Worm (Caenorhabditis elegans) whole organism, midembryonic: Measurements from ENCODE around the gene F38B6.2.
A peak's percentile ranks its signal among the peaks of the same experiment; 100 is the strongest.

Experiments
- T22C8.4 ChIP-seq: fragments of 200-800 bp; sonication (Bioruptor generic); IDR thresholded peaks from 2 replicates; pipeline ENCODE4 v1.3.6; 2022; ENCODE audit warnings: missing genetic modification characterization, missing compliant biosample characterization
- cog-1 ChIP-seq: sonication (generic microtip); optimal IDR thresholded peaks from 2 replicates; lab custom pipeline; 2016; ENCODE audit warnings: missing genetic modification characterization, missing compliant biosample characterization
- flt-1 ChIP-seq: fragments of 200-800 bp; sonication (Bioruptor generic); IDR thresholded peaks from 2 replicates; pipeline ENCODE4 v1.3.6; 2022; ENCODE audit warnings: missing genetic modification characterization, missing compliant biosample characterization
- klf-2 ChIP-seq: fragments of 200-800 bp; sonication (Bioruptor generic); conservative IDR thresholded peaks from 2 replicates; pipeline ENCODE4 v1.3.6; 2022; ENCODE audit warnings: missing genetic modification reagents, missing genetic modification characterization, missing compliant biosample characterization
- med-1 ChIP-seq: sonication (generic microtip); optimal IDR thresholded peaks from 2 replicates; lab custom pipeline; 2017; ENCODE audit warnings: missing genetic modification characterization, mild to moderate bottlenecking, missing compliant biosample characterization, antibody characterized with exemption, missing genetic modification reagents; ENCODE audit not compliant: insufficient read depth
- ref-1 ChIP-seq: fragments of 200-800 bp; sonication (Bioruptor generic); conservative IDR thresholded peaks from 2 replicates; pipeline ENCODE4 v1.3.6; 2022; ENCODE audit warnings: missing genetic modification reagents, missing genetic modification characterization, missing compliant biosample characterization
- tab-1 ChIP-seq: fragments of 200-800 bp; sonication (Bioruptor generic); IDR thresholded peaks from 2 replicates; pipeline ENCODE4 v1.3.6; 2022; ENCODE audit warnings: missing genetic modification characterization, missing compliant biosample characterization
- ztf-23 ChIP-seq: fragments of 200-800 bp; sonication (Bioruptor generic); IDR thresholded peaks from 2 replicates; pipeline ENCODE4 v1.3.6; 2022; ENCODE audit warnings: missing genetic modification reagents, missing genetic modification characterization, missing compliant biosample characterization
- ztf-29 ChIP-seq: fragments of 200-800 bp; sonication (Bioruptor generic); IDR thresholded peaks from 2 replicates; pipeline ENCODE4 v1.3.6; 2022; ENCODE audit warnings: missing genetic modification reagents, missing genetic modification characterization, missing compliant biosample characterization

Gene F38B6.2

DNA sequence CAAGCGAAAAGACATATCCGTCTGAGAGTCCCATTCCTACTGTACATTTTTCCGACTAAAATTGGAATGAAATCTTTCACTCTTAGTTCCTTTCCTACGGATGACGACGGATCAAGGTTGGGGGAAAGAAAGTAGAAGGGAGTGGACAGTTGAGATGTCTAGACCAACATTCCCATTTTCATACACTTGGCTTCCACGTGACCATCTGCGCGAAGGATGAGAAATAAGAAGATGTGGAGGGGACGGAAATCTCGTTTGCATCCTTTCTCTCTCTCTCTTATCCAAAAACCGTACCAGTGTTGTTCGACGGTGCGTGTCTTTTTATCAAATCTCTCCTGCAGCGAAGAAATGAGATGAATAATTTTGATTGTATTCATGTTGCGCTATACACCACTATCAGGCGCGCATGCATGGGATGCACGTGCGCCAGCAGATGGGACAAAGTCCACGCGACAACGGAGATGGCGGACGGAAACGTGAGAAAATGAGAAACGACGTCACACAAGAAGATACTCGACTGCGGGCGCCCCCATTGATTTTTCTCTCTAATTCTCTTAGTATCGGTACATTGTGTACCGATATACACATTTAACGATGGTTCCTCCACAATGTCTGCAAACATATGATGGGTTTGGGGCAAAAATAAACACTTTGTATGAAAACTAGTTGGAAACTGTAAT, 39.1 kb downstream of the F38B6.2 start:
- peak; percentile 64 for TF ChIP-seq cog-1 (tag; lab: Kevin White, UChicago)
- no peak for TF ChIP-seq ztf-23

- no peak for TF ChIP-seq tab-1 (GFP tag; lab: Robert Waterston, UW)
- no peak for TF ChIP-seq klf-2 (GFP tag; lab: Robert Waterston, UW)
- TF ChIP-seq T22C8.4 (GFP tag; lab: Robert Waterston, UW) = no peak
These were observed 40.2 kb downstream of the F38B6.2 start for ce11 chrX:6738535-6738934.

DNA sequence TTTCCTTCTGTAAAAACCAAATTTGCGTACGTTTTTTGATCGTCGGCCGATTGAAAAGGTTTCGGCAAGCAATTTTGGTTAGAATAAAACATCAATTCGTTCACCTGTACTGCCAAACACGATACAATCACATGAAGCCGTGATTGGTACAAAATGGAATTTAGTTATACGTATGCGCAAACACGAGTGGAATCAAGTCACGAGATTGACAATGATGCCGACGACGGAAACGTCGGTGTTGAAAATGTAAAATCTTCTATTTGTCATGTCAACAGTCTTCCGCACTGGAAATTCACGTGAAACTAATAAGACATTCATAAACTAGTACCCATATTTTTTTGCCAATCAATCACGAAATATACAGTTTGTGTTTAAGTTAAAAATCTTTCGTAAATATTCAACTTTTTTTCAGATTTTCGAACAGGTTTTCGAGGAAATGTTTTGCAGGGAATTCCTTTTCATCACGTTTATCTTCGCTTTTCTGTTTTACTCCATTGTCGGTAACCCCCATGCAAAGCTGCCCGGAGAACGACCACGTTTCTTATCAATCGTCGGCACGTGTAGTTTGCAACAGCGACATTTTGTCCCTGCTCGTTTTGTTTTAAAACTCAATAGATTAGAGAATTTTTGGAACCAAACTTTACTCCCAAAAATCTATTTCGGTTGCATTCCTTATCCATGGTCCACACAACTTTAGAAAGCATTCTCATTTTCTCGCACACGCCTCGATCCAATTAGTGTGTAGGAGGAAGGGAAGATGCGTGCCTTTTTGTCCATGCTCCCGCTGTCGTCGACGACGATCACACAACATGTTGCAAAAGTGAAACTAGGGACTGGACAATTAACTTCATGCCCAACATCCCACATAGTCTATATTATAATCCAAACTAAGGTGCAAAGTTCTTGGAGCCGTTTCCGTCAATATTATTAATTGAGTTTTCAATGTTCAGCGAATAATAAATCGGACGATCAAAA, 41.0 kb downstream of the F38B6.2 start:
- TF ChIP-seq tab-1 (GFP tag; lab: Robert Waterston, UW) (no peak), flt-1 (no peak), ztf-23 (no peak), klf-2 (GFP tag; lab: Robert Waterston, UW) (no peak), cog-1 (tag; lab: Kevin White, UChicago) (no peak), T22C8.4 (GFP tag; lab: Robert Waterston, UW) (no peak), med-1 (GFP tag; lab: Kevin White, UChicago) (no peak), ref-1 (GFP tag; lab: Robert Waterston, UW) (no peak), ztf-29 (GFP tag; lab: Robert Waterston, UW) (no peak)

DNA sequence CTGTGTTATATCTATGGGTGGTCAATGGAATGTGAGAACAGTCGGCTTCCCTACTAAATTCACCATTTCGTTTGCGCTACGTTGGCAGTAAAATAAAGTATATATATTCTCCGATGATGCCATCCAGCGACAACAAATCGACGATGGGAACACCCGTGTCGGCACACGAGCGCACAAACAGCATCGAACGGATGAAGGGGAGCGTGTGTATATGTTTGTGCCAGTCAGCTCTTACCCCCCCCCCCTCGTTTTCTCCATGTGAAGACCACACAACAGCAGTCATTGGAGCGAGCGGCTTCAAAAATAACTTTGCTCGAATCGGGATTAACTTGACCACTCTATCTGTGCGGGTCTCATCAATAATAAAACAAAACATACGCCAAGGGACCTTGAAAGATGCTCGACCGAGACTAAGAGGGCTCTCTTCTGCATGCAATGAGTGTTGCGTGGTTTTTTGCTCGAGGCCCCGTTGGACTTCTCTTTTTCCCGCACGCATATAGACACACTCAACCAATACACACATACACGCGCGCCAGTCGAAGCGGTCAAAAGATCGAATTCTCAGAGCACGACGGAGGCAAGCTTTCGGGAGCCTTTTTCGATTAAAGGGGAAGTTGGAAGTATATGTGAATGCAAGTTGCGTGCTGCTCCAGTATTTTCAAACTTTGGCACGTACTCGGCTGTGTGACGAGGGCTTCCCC, 42.1 kb downstream of the F38B6.2 start:
- no peak for TF ChIP-seq cog-1 (tag; lab: Kevin White, UChicago)
- no peak for TF ChIP-seq flt-1
- no peak for TF ChIP-seq tab-1 (GFP tag; lab: Robert Waterston, UW)
- no peak for TF ChIP-seq klf-2 (GFP tag; lab: Robert Waterston, UW)
- TF ChIP-seq med-1 (GFP tag; lab: Kevin White, UChicago) = no peak
- TF ChIP-seq ztf-29 (GFP tag; lab: Robert Waterston, UW) = no peak
- TF ChIP-seq ref-1 (GFP tag; lab: Robert Waterston, UW) = no peak
- no peak for TF ChIP-seq ztf-23
- TF ChIP-seq T22C8.4 (GFP tag; lab: Robert Waterston, UW) = no peak

- no peak for TF ChIP-seq ztf-23
These were observed 42.6 kb downstream of the F38B6.2 start for ce11 chrX:6740983-6741365.

- no peak for TF ChIP-seq ztf-29 (GFP tag; lab: Robert Waterston, UW)
- TF ChIP-seq T22C8.4 (GFP tag; lab: Robert Waterston, UW) = no peak
- TF ChIP-seq flt-1 = no peak
These were observed 43.2 kb downstream of the F38B6.2 start for ce11 chrX:6741532-6741931.

DNA sequence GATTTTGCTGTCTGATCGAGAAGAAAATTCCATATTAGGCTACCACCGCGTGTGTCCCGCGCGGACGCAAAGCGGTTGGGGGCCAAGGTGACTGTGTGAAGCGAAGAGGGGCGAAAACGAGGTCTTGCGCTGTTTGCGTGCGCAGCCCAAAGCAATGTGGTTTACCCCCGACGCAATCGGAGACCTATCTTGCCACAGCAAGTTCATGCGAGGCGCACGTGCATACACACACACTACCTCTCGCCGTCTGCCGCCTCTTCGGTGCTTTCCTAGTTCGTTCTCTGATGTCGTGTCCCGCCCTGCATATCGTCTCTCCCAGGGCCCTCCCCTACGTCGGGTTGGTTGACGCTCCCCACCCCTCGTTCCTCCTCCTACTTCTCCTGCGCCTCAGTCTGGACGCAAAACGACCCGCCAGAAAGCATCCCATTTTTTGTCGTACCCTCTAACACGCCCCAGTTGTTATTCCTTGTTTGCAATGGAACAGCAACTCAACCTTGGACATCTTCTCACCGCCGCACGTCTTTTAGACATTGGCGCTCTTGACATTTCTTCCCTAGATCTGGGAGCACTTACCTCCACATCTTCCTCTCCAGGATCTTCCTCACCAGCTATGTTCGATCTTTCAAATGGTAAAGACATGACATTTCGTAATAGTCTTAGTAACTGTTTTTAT, 43.8 kb downstream of the F38B6.2 start, which contains the start of gene mdl-1:
TSS of gene mdl-1 (plus strand) at position 341 of the 673 bp plus-strand sequence.
- no peak for TF ChIP-seq ztf-23
- no peak for TF ChIP-seq klf-2 (GFP tag; lab: Robert Waterston, UW)
- TF ChIP-seq ztf-29 (GFP tag; lab: Robert Waterston, UW) = peak; percentile 45; the same call in 1 of the 2 replicates
- TF ChIP-seq flt-1 = peak; percentile 79
- TF ChIP-seq tab-1 (GFP tag; lab: Robert Waterston, UW) = no peak; the same call in 1 of the 2 replicates
- peak; percentile 90 for TF ChIP-seq cog-1 (tag; lab: Kevin White, UChicago)
- no peak for TF ChIP-seq T22C8.4 (GFP tag; lab: Robert Waterston, UW)
- no peak for TF ChIP-seq ref-1 (GFP tag; lab: Robert Waterston, UW)
- no peak for TF ChIP-seq med-1 (GFP tag; lab: Kevin White, UChicago)

ce11 chrX:6742891-6743290, 44.6 kb downstream of the F38B6.2 start:
- TF ChIP-seq T22C8.4 (GFP tag; lab: Robert Waterston, UW) (no peak), tab-1 (GFP tag; lab: Robert Waterston, UW) (no peak), med-1 (GFP tag; lab: Kevin White, UChicago) (no peak), klf-2 (GFP tag; lab: Robert Waterston, UW) (no peak), ztf-23 (no peak), cog-1 (tag; lab: Kevin White, UChicago) (no peak), ztf-29 (GFP tag; lab: Robert Waterston, UW) (no peak), ref-1 (GFP tag; lab: Robert Waterston, UW) (no peak), flt-1 (no peak)

DNA sequence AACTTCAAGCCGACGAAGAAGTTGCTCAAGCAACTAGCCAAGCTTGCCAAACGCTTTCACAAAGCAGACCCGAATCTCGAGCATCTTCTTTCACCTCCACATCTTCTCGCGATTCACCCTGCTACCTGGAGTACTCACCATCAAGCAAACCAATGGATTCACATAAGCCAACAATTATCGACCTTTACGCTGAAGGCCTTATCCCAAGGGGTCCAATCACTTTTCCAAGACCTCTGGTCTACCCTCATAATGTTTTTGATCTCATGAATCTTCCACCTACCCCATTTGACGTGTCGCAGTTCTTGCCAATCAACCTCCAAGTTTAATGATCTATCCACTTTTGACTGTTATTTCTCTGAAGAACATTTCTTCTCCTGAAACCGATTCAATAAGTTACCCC, 45.0 kb downstream of the F38B6.2 start:
- no peak for TF ChIP-seq ztf-23
- no peak for TF ChIP-seq ztf-29 (GFP tag; lab: Robert Waterston, UW)
- TF ChIP-seq tab-1 (GFP tag; lab: Robert Waterston, UW) = no peak
- TF ChIP-seq med-1 (GFP tag; lab: Kevin White, UChicago) = no peak
- no peak for TF ChIP-seq cog-1 (tag; lab: Kevin White, UChicago)
- no peak for TF ChIP-seq T22C8.4 (GFP tag; lab: Robert Waterston, UW)
- TF ChIP-seq ref-1 (GFP tag; lab: Robert Waterston, UW) = no peak
- no peak for TF ChIP-seq klf-2 (GFP tag; lab: Robert Waterston, UW)
- TF ChIP-seq flt-1 = no peak
